Worm (Caenorhabditis elegans): ENCODE measurements around the gene ensh-1.

DNA sequence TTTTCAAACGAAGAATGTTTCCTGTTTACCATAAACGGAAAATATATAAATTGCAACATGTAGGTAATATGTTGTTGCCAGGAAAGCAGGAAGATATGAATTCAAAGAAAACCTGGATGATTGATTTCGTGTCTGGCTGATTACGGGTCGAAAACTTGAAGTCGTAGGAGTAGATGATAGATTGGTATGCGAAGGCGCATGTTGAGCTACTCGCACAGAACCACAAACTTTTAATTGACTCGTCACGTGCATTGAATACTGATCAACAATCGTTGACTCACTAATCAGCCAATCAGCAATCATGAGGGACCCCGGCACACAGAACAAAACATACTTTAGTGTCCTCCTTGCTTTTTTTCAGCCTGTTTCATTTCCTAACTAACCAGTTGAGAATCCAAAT lies 16.0 kb downstream of the ensh-1 start:
- TF ChIP-seq W03F9.2 (tag; optimal IDR thresholded peaks at IDR 0.05): no peak
- TF ChIP-seq him-1 (tag; optimal IDR thresholded peaks at IDR 0.05): no peak

Measured in whole organism, L4/young adult.